Fruit fly (Drosophila melanogaster) whole organism, embryonic: ENCODE data around the gene stas.
A peak's percentile ranks its signal among the peaks of the same experiment; 100 is the strongest.

ENCODE experiments used
- Asciz ChIP-seq: fragments of 200-800 bp; sonication (Bioruptor generic); optimal IDR thresholded peaks from 2 replicates; lab custom pipeline; 2017; ENCODE audit warnings: missing biosample characterization, mild to moderate bottlenecking, missing genetic modification characterization, missing genetic modification reagents
- Atf3 ChIP-seq: fragments of 200-800 bp; sonication (Bioruptor generic); optimal IDR thresholded peaks from 3 replicates; lab custom pipeline; 2016; ENCODE audit warnings: missing biosample characterization, missing genetic modification characterization
- CG11723 ChIP-seq: fragments of 200-800 bp; sonication (Bioruptor generic); optimal IDR thresholded peaks from 2 replicates; lab custom pipeline; 2017; ENCODE audit warnings: missing biosample characterization, mild to moderate bottlenecking, missing genetic modification characterization
- CG12744 ChIP-seq: fragments of 200-800 bp; sonication (Bioruptor generic); optimal IDR thresholded peaks from 2 replicates; lab custom pipeline; 2016; ENCODE audit warnings: missing biosample characterization, missing genetic modification characterization
- CG13287 ChIP-seq: fragments of 200-800 bp; sonication (Bioruptor generic); IDR thresholded peaks from 2 replicates; pipeline ENCODE4 v1.3.6; 2022; ENCODE audit warnings: missing biosample characterization, missing genetic modification characterization; ENCODE audit not compliant: partially characterized antibody
- CG13894 ChIP-seq: fragments of 200-800 bp; sonication (Bioruptor generic); optimal IDR thresholded peaks from 3 replicates; lab custom pipeline; 2018; ENCODE audit warnings: missing biosample characterization, mild to moderate bottlenecking, missing genetic modification characterization, moderate library complexity
- CG15073 ChIP-seq: fragments of 200-800 bp; sonication (Bioruptor generic); optimal IDR thresholded peaks from 2 replicates; lab custom pipeline; 2016; ENCODE audit warnings: missing biosample characterization, missing genetic modification characterization
- CG16813 ChIP-seq: fragments of 200-800 bp; sonication (Bioruptor generic); IDR thresholded peaks from 3 replicates; pipeline ENCODE4 v1.3.6; 2022; ENCODE audit warnings: missing biosample characterization, missing genetic modification characterization; ENCODE audit not compliant: partially characterized antibody
- CG16815 ChIP-seq: fragments of 200-800 bp; sonication (Bioruptor generic); optimal IDR thresholded peaks from 3 replicates; lab custom pipeline; 2017; ENCODE audit warnings: missing biosample characterization, mild to moderate bottlenecking, missing genetic modification characterization
- CG17328 ChIP-seq: fragments of 200-800 bp; sonication (Bioruptor generic); IDR thresholded peaks from 2 replicates; pipeline ENCODE4 v1.3.6; 2022; ENCODE audit warnings: missing biosample characterization, missing genetic modification characterization
- CG1832 ChIP-seq: fragments of 200-800 bp; sonication (Bioruptor generic); optimal IDR thresholded peaks from 2 replicates; lab custom pipeline; 2017; ENCODE audit warnings: missing biosample characterization, mild to moderate bottlenecking, missing genetic modification characterization, inconsistent platforms
- CG18619 ChIP-seq: fragments of 200-800 bp; sonication (Bioruptor generic); optimal IDR thresholded peaks from 3 replicates; lab custom pipeline; 2017; ENCODE audit warnings: missing biosample characterization, mild to moderate bottlenecking, missing genetic modification characterization
- CG4707 ChIP-seq: fragments of 200-800 bp; sonication (Bioruptor generic); optimal IDR thresholded peaks from 2 replicates; lab custom pipeline; 2018; ENCODE audit warnings: missing biosample characterization, mild to moderate bottlenecking, missing genetic modification characterization, moderate library complexity
- CG6254 ChIP-seq: fragments of 200-800 bp; sonication (Bioruptor generic); optimal IDR thresholded peaks from 3 replicates; lab custom pipeline; 2017; ENCODE audit warnings: mild to moderate bottlenecking, missing biosample characterization, missing genetic modification reagents, missing genetic modification characterization
- CG8478 ChIP-seq: fragments of >200 bp; optimal IDR thresholded peaks from 2 replicates; lab custom pipeline; 2018
- CG8924 ChIP-seq: fragments of 200-800 bp; optimal IDR thresholded peaks from 3 replicates; lab custom pipeline; 2019; ENCODE audit warnings: missing biosample characterization, mild to moderate bottlenecking, missing genetic modification characterization, moderate library complexity
- CG8944 ChIP-seq: fragments of 200-800 bp; sonication (Bioruptor generic); optimal IDR thresholded peaks from 3 replicates; lab custom pipeline; 2016; ENCODE audit warnings: missing biosample characterization, missing genetic modification characterization
- CG9797 ChIP-seq: fragments of 200-800 bp; sonication (Bioruptor generic); optimal IDR thresholded peaks from 3 replicates; lab custom pipeline; 2018; ENCODE audit warnings: missing biosample characterization, mild to moderate bottlenecking, missing genetic modification characterization
- Chrac-16 ChIP-seq: fragments of 200-800 bp; sonication (Bioruptor generic); optimal IDR thresholded peaks from 3 replicates; lab custom pipeline; 2016; ENCODE audit warnings: missing biosample characterization, missing genetic modification characterization
- CkIIα-i1 ChIP-seq: fragments of 200-800 bp; sonication (Bioruptor generic); IDR thresholded peaks from 2 replicates; pipeline ENCODE4 v1.3.6; 2022; ENCODE audit warnings: missing biosample characterization, missing genetic modification characterization
- Dip3 ChIP-seq: fragments of 200-800 bp; sonication (Bioruptor generic); optimal IDR thresholded peaks from 3 replicates; lab custom pipeline; 2016; ENCODE audit warnings: missing biosample characterization, missing genetic modification characterization
- Doc2 ChIP-seq: fragments of 200-800 bp; sonication (Bioruptor generic); IDR thresholded peaks from 2 replicates; pipeline ENCODE4 v1.3.6; 2022; ENCODE audit warnings: missing biosample characterization, missing genetic modification characterization
- Ets65A ChIP-seq: fragments of 200-800 bp; sonication (Bioruptor generic); peaks from one replicate; lab custom pipeline; 2016; ENCODE audit warnings: missing biosample characterization, missing genetic modification characterization
- Fer2 ChIP-seq: fragments of 200-800 bp; sonication (Bioruptor generic); optimal IDR thresholded peaks from 2 replicates; lab custom pipeline; 2018; ENCODE audit warnings: missing biosample characterization, mild to moderate bottlenecking, missing genetic modification characterization, moderate library complexity
- HLHmδ ChIP-seq: fragments of 200-800 bp; sonication (Bioruptor generic); optimal IDR thresholded peaks from 2 replicates; lab custom pipeline; 2018; ENCODE audit warnings: missing biosample characterization, mild to moderate bottlenecking, missing genetic modification characterization, moderate library complexity
- Hand ChIP-seq: fragments of 200-800 bp; sonication (Bioruptor generic); optimal IDR thresholded peaks from 2 replicates; lab custom pipeline; 2017; ENCODE audit warnings: mild to moderate bottlenecking, missing biosample characterization, missing genetic modification reagents, missing genetic modification characterization
- HmgZ ChIP-seq: fragments of 200-800 bp; sonication (Bioruptor generic); optimal IDR thresholded peaks from 2 replicates; lab custom pipeline; 2018; ENCODE audit warnings: missing biosample characterization, mild to moderate bottlenecking, missing genetic modification characterization
- Hmr ChIP-seq: fragments of 200-800 bp; sonication (Bioruptor generic); optimal IDR thresholded peaks from 3 replicates; lab custom pipeline; 2017; ENCODE audit warnings: mild to moderate bottlenecking, missing biosample characterization, missing genetic modification reagents, missing genetic modification characterization
- Hmx ChIP-seq: fragments of 200-800 bp; sonication (Bioruptor generic); optimal IDR thresholded peaks from 2 replicates; lab custom pipeline; 2016; ENCODE audit warnings: missing biosample characterization, missing genetic modification characterization
- Max ChIP-seq: fragments of 200-800 bp; sonication (Bioruptor generic); optimal IDR thresholded peaks from 2 replicates; lab custom pipeline; 2016; ENCODE audit warnings: missing biosample characterization, mild to moderate bottlenecking, missing genetic modification characterization
- PHDP ChIP-seq: fragments of 200-800 bp; sonication (Bioruptor generic); optimal IDR thresholded peaks from 3 replicates; lab custom pipeline; 2018; ENCODE audit warnings: missing biosample characterization, mild to moderate bottlenecking, missing genetic modification characterization, moderate library complexity
- Pdp1 ChIP-seq, 2 experiments: fragments of 200-800 bp; sonication (Bioruptor generic); optimal IDR thresholded peaks; 3 replicates each; lab custom pipeline; 2016; ENCODE audit warnings: missing biosample characterization in 2 of 2, missing genetic modification characterization in 2 of 2, mild to moderate bottlenecking in 1 of 2, moderate library complexity in 1 of 2
- Poxn ChIP-seq: fragments of 200-800 bp; sonication (Bioruptor generic); IDR thresholded peaks from 2 replicates; pipeline ENCODE4 v1.3.6; 2022; ENCODE audit warnings: missing biosample characterization, missing genetic modification characterization
- Ravus ChIP-seq: fragments of 200-800 bp; sonication (Bioruptor generic); IDR thresholded peaks from 2 replicates; pipeline ENCODE4 v1.3.6; 2022; ENCODE audit warnings: missing biosample characterization, missing genetic modification characterization
- Spps ChIP-seq: fragments of 200-800 bp; sonication (Bioruptor generic); optimal IDR thresholded peaks from 2 replicates; lab custom pipeline; 2018; ENCODE audit warnings: missing biosample characterization, mild to moderate bottlenecking, missing genetic modification characterization
- Ssrp ChIP-seq: fragments of 200-800 bp; sonication (Bioruptor generic); optimal IDR thresholded peaks from 2 replicates; lab custom pipeline; 2018; ENCODE audit warnings: missing biosample characterization, mild to moderate bottlenecking, missing genetic modification characterization, moderate library complexity
- ab ChIP-seq: fragments of 200-800 bp; sonication (Bioruptor generic); optimal IDR thresholded peaks from 2 replicates; lab custom pipeline; 2016; ENCODE audit warnings: missing biosample characterization, missing genetic modification characterization
- aop ChIP-seq: fragments of 200-800 bp; sonication (Bioruptor generic); IDR thresholded peaks from 2 replicates; pipeline ENCODE4 v1.3.6; 2022; ENCODE audit warnings: missing biosample characterization, missing genetic modification characterization
- cwo ChIP-seq: fragments of 200-800 bp; sonication (Bioruptor generic); optimal IDR thresholded peaks from 3 replicates; lab custom pipeline; 2017; ENCODE audit warnings: missing biosample characterization, missing genetic modification characterization, mild to moderate bottlenecking, moderate library complexity, missing genetic modification reagents
- dan ChIP-seq: fragments of 200-800 bp; sonication (Bioruptor generic); IDR thresholded peaks from 2 replicates; pipeline ENCODE4 v1.3.6; 2022; ENCODE audit warnings: missing biosample characterization, missing genetic modification characterization
- esg ChIP-seq: fragments of 200-800 bp; sonication (Bioruptor generic); conservative IDR thresholded peaks from 2 replicates; pipeline ENCODE4 v1.3.6; 2022; ENCODE audit warnings: missing biosample characterization, missing genetic modification characterization
- gsb ChIP-seq: fragments of 200-800 bp; sonication (Bioruptor generic); IDR thresholded peaks from 2 replicates; pipeline ENCODE4 v1.3.6; 2022; ENCODE audit warnings: missing biosample characterization, missing genetic modification characterization
- kay ChIP-seq: fragments of 200-800 bp; sonication (Bioruptor generic); optimal IDR thresholded peaks from 2 replicates; lab custom pipeline; 2016; ENCODE audit warnings: missing biosample characterization, missing genetic modification characterization
- rib ChIP-seq: fragments of 200-800 bp; sonication (Bioruptor generic); IDR thresholded peaks from 2 replicates; pipeline ENCODE4 v1.3.6; 2022; ENCODE audit warnings: missing biosample characterization, missing genetic modification characterization
- seq ChIP-seq: fragments of 200-800 bp; sonication (Bioruptor generic); IDR thresholded peaks from 2 replicates; pipeline ENCODE4 v1.3.6; 2022; ENCODE audit warnings: missing biosample characterization, missing genetic modification characterization
- slp2 ChIP-seq: fragments of 200-800 bp; sonication (Bioruptor generic); optimal IDR thresholded peaks from 2 replicates; lab custom pipeline; 2016; ENCODE audit warnings: missing biosample characterization, missing genetic modification characterization
- sob ChIP-seq: fragments of 200-800 bp; sonication (Bioruptor generic); IDR thresholded peaks from 2 replicates; pipeline ENCODE4 v1.3.6; 2022; ENCODE audit warnings: missing biosample characterization, missing genetic modification characterization
- sqz ChIP-seq: fragments of 200-800 bp; sonication (Bioruptor generic); optimal IDR thresholded peaks from 3 replicates; lab custom pipeline; 2018; ENCODE audit warnings: missing biosample characterization, mild to moderate bottlenecking, missing genetic modification characterization
- sr ChIP-seq: fragments of 200-800 bp; sonication (Bioruptor generic); IDR thresholded peaks from 3 replicates; pipeline ENCODE4 v1.3.6; 2022; ENCODE audit warnings: missing biosample characterization, missing genetic modification characterization
- tap ChIP-seq: fragments of 200-800 bp; optimal IDR thresholded peaks from 3 replicates; lab custom pipeline; 2019; ENCODE audit warnings: missing biosample characterization, mild to moderate bottlenecking, missing genetic modification characterization, moderate library complexity
- toy ChIP-seq: fragments of 200-800 bp; sonication (Bioruptor generic); IDR thresholded peaks from 2 replicates; pipeline ENCODE4 v1.3.6; 2022; ENCODE audit warnings: missing biosample characterization, missing genetic modification characterization

Gene stas

DNA sequence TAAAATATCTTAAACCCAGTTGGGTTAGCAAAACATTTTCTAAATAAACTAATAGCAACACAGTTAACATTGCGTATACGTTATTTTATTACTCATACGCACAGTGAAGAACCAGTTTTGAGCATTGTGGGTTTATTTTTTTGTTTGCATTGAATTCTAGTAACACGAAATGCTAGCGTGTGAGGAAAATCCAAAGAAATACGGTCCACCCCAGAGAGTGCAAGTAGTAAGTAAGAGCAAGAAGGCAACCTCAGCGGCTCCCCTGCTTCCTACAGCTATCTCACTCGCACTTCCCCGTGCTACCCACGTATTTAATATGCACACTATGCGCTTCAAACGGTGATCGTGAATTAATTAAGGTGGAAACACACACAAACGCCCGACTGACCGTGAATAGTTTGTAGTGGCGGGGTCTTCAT is 2.7 kb downstream of the stas start (continued):
- TF ChIP-seq Pdp1 (GFP tag; optimal IDR thresholded peaks at IDR 0.05; lab: Kevin White, UChicago) (peak; percentile 65 to 79), Ravus (peak; percentile 29; the same call in 1 of the 2 replicates), Ssrp (peak; percentile 69), ab (GFP tag; lab: Kevin White, UChicago) (peak; percentile 30), CG16815 (GFP tag; lab: Kevin White, UChicago) (peak; percentile 62), CG15073 (GFP tag; lab: Kevin White, UChicago) (peak; percentile 37), Hmr (GFP tag; lab: Kevin White, UChicago) (peak; percentile 90), HmgZ (tag; lab: Kevin White, UChicago) (peak; percentile 91), gsb (GFP tag; lab: Robert Waterston, UW) (peak; percentile 71), Hand (GFP tag; lab: Kevin White, UChicago) (peak; percentile 79), Max (peak; percentile 77), Fer2 (tag; lab: Kevin White, UChicago) (peak; percentile 74), CG17328 (GFP tag; lab: Robert Waterston, UW) (peak; percentile 50), Spps (tag; lab: Kevin White, UChicago) (peak; percentile 15), CG18619 (GFP tag; lab: Kevin White, UChicago) (peak; percentile 86), kay (GFP tag; lab: Kevin White, UChicago) (peak; percentile 72), tap (peak; percentile 93), sob (GFP tag; lab: Robert Waterston, UW) (peak; percentile 65), CG9797 (GFP tag; lab: Kevin White, UChicago) (no peak), sr (peak; percentile 95), rib (peak; percentile 40; the same call in 1 of the 2 replicates), CkIIα-i1 (no peak), CG1832 (no peak), slp2 (GFP tag; lab: Kevin White, UChicago) (peak; percentile 81), Atf3 (GFP tag; lab: Kevin White, UChicago) (peak; percentile 22), sqz (GFP tag; lab: Kevin White, UChicago) (peak; percentile 84), Poxn (GFP tag; lab: Robert Waterston, UW) (peak; percentile 50; the same call in 1 of the 2 replicates), seq (GFP tag; lab: Robert Waterston, UW) (peak; percentile 82), CG16813 (GFP tag; lab: Robert Waterston, UW) (no peak), CG13287 (no peak), Hmx (GFP tag; lab: Kevin White, UChicago) (no peak), cwo (GFP tag; lab: Kevin White, UChicago) (peak; percentile 83), esg (GFP tag; lab: Robert Waterston, UW) (peak; percentile 77), dan (GFP tag; lab: Robert Waterston, UW) (no peak), Doc2 (no peak), aop (GFP tag; lab: Robert Waterston, UW) (no peak), CG13894 (tag; lab: Kevin White, UChicago) (peak; percentile 78), PHDP (peak; percentile 93), Ets65A (GFP tag; lab: Kevin White, UChicago) (peak; percentile 97), Dip3 (GFP tag; lab: Kevin White, UChicago) (peak; percentile 82), CG8944 (GFP tag; lab: Kevin White, UChicago) (peak; percentile 68), CG11723 (GFP tag; lab: Kevin White, UChicago) (peak; percentile 83), CG8924 (tag; lab: Kevin White, UChicago) (peak; percentile 90), HLHmδ (GFP tag; lab: Kevin White, UChicago) (no peak), toy (0 out of 2 replicates have a peak, but pooled peaks have one; percentile 32), CG4707 (GFP tag; lab: Kevin White, UChicago) (peak; percentile 71), Asciz (GFP tag; lab: Kevin White, UChicago) (peak; percentile 81), CG12744 (GFP tag; lab: Kevin White, UChicago) (peak; percentile 78), CG8478 (lab: Kevin White, UChicago) (no peak), CG6254 (GFP tag; lab: Kevin White, UChicago) (peak; percentile 76), Chrac-16 (GFP tag; lab: Kevin White, UChicago) (peak; percentile 61)
